Fruit fly (Drosophila melanogaster) S2 (cell line): Measurements from ENCODE around the gene CG6661.

Experiments used
- CG8478 ChIP-seq: fragments of >200 bp; optimal IDR thresholded peaks from 2 replicates; lab custom pipeline; 2018
- CTCF ChIP-seq, 2 experiments: fragments of >200 bp; optimal IDR thresholded peaks; 2 replicates each; lab custom pipeline; 2018

CG6661 gene

DNA sequence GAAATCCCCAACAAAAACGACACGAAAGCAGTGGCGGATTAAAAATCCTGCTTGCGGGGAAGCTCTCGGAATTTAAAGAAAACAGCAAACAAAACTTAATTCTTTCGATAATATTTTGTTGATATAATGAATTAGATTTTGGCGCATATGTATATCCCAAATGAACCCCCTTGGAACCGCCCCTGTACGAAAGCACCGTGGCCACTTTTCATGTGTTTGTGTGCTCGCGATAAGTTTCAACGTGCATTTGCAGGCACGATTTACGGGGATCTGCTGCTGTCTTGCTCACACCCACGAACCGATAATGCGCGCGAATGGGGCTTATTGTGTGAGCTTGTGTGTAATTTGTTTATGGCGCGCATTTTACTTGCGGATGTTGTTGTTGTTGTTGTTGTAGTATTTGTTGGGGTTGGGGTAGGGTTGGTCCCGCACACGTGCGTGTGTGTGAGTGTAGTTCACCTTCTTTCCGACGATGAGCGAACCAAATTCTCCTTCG lies 29.6 kb upstream of the CG6661 start:
- TF ChIP-seq CTCF (optimal IDR thresholded peaks at IDR 0.05; lab: Kevin White, UChicago) = no peak
- no peak for TF ChIP-seq CG8478 (lab: Kevin White, UChicago)

DNA sequence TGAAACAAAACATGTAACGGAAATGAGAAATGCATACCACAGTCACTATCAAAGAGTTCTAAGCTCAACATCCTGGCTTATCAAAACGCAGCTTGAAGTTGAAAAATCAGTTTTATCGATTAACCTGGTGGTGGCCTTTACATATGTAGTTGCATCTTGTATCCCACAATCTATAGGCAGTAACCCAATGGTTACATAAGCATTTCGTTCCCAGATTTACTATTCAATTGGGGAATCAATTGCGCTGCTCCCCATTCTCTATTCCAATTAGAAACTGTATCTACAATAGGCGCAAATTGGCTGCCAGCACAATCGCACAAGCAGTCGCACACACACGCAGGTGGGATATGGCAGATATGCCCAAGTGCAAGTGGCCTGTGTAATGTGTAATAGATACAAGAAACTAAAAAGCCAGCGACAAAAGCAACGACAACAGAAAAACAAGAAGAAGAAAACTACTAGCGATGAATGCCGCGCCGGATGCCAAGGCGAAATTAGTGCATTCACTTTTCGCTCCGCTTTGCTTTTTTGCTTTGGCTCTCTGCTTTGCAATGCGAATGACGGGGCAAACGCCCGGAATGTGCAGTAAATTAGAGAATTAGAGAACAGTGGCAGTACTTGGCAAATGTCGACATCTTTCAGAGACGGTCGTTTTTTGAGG lies 28.8 kb upstream of the CG6661 start:
- TF ChIP-seq CG8478 (lab: Kevin White, UChicago) = no peak
- TF ChIP-seq CTCF (optimal IDR thresholded peaks at IDR 0.05; lab: Kevin White, UChicago) = no peak

DNA sequence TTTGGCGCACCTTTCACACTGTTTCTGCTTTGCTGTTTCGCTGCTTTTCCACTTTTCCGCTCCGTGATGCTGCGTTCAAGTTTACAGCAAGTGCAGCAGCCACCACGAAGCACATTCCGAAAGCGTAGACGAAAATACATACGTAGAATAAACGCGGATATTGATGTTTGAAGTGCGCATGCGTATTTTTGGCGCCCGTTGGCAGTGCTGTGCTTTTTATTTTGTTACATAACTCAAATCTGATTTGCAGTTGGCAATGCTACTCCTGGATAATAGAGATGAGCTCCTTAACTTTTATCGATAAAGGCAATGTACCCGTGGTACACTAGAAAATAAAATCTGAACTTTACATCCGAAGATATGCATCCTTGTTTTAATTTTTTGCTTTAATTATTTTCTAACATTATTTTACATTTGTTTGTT lies 27.9 kb upstream of the CG6661 start:
- TF ChIP-seq CTCF (optimal IDR thresholded peaks at IDR 0.05; lab: Kevin White, UChicago) (no peak), CG8478 (lab: Kevin White, UChicago) (no peak)

DNA sequence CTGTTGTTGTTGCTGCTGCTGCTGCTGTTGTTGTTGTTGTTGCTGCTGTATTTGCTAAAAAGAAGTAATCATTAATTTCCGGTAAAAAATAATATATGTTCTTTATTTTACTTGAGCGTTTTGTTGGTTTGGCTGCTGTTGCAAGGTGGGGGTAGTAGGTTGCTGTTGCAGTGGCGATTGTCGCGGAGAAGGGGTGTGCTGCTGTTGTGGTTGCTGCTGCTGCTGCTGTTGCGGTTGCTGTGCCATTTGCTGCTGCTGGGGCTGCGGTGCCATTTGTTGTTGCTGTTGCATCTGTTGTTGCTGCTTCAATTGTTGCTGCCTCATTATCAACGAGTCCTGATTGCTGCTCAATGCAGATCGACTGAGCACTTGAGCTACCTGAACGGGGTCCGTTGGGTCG lies 8.8 kb upstream of the CG6661 start:
- TF ChIP-seq CG8478 (lab: Kevin White, UChicago) (no peak), CTCF (optimal IDR thresholded peaks at IDR 0.05; lab: Kevin White, UChicago) (no peak)

DNA sequence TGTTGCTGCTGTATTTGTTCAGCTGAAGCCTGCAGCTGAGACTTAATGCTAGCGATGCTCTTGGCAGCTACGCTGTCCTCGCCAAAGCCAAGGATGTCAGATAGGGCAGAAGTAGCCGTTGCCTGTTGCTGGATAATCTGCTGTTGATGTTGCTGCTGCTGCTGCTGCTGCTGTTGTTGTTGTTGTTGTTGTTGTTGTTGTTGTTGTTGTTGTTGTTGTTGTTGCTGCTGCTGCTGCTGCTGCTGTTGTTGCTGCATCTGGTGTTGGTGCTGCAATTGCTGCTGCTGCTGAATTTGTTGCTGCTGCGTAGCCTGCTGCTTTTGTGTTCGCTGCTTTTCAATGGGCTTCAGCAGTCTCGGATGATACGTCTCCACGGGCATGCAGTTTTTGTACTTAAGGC lies 7.0 kb upstream of the CG6661 start:
- TF ChIP-seq CG8478 (lab: Kevin White, UChicago) (no peak), CTCF (optimal IDR thresholded peaks at IDR 0.05; lab: Kevin White, UChicago) (no peak)

DNA sequence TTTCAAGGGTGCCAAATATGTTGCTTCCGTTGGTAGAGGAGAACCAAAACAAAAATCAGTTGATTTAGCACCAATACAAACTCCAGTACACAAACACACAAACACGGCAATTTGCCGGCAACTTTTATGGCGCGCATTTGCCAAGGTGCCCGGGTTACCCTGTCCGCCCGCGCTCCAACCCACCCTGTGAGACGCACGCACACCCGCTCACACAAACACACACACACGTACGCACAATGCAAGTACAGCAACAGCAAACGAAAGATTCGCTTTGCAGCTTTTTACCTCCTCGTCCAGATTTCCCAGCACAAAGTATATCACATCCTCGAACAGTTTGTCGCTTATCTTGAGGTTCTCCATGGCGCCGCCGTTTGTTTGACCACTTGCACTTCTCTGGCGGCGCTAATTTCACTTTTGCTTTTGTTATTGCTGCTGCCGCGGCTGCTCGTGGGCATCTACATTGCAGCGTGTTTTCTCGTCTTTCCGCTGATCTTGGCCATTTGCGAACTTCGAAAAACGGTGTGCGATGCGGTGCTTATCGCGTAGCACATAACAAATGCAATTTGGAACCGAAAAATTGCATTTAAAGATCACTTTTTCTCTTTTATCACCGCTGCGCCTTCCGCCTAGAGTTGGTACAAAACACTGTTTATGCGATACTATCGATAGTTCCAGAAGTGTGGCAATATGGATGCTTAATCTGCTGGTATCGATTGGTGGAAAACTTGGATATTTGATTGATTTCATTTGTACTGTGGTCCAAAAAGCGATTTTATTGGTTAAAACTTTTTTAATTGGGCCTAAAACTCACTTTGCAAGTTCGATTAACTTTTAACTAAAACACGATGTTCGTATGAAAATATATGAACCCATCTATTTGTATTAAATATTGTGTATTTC lies 5.8 kb upstream of the CG6661 start, which contains the start of gene Ptip:
Gene Ptip (minus strand): TSS at position 637 of the 900 bp plus-strand sequence.
- TF ChIP-seq CTCF (optimal IDR thresholded peaks at IDR 0.05; lab: Kevin White, UChicago) = peak; percentile 41 to 49
- TF ChIP-seq CG8478 (lab: Kevin White, UChicago) = no peak

DNA sequence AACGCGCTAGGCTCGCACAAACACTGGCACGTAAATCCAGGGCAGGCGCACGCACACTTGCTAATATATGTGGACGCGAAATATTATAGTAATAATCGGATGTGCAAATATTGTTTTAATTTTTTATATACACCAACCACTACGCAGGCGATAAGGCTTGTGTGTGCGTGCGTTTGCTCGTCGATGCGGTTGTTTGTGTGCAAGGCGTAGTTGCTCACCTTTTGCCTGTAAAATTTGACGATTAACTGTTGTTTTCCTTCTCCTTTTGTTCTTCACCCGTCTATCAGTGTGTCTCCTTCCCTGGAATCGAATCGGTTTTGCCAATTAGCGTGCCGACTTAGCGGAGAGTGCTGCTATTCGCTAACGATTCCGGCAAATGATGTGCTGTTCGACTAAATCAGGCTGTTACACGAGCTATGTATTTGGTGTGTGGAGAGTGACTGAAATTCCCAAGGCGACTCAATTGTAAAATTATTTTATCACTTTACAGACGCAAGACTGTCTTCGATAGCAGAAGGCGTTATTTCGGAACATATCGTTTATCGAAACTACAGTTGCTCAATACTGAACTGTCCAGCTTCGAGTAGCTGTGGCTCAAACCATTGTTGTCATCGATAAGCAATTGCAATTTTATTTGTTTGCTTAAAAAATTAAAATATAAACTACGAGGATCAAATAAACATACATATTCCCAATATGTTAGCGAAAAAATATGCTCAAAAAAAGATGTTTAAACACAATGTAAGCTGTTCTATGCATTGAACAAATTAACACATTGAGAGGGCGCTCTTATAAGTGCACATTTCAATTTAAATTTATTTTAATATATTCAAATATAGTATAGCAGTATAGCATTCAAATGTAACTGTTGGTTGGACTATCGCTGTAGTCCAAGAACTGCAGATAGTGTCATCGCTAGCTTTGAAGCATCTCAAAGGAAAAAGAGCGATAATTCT lies 3.1 kb upstream of the CG6661 start, which contains the start of the genes CG6650 and endos:
Gene CG6650 (plus strand): TSS at position 280 of the 956 bp plus-strand sequence.
Gene endos (minus strand): TSS at position 536 of the 956 bp plus-strand sequence.
- TF ChIP-seq CG8478 (lab: Kevin White, UChicago) (no peak), CTCF (optimal IDR thresholded peaks at IDR 0.05; lab: Kevin White, UChicago) (peak in 1 of 2 experiments; percentile 29)

DNA sequence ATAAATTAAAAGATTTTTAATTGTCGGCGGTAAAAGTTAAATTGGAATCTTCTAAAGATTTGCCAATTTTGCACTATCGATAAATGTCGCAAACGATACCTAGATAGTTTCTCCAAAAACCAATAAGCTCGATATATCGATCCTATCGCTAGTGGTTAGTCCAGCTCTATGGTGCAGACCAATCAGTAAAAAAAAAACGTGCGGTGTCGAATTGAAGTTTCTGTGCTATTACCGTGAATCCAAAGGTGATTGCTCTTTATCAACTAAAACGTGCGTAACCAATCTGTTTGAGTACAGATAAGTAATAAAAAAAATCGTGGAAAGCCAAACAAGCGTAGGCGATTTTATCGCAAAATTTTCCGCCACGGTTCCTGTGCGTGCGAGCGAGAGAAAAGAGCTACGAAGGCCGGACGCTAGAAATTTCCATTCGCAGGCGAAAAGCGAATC lies 2.3 kb downstream of the CG6661 start, which contains the start of gene Hsp110:
Gene Hsp110 (plus strand): TSS at position 153 of the 447 bp plus-strand sequence.
- TF ChIP-seq CG8478 (lab: Kevin White, UChicago) (no peak), CTCF (optimal IDR thresholded peaks at IDR 0.05; lab: Kevin White, UChicago) (peak in 1 of 2 experiments; percentile 5)

DNA sequence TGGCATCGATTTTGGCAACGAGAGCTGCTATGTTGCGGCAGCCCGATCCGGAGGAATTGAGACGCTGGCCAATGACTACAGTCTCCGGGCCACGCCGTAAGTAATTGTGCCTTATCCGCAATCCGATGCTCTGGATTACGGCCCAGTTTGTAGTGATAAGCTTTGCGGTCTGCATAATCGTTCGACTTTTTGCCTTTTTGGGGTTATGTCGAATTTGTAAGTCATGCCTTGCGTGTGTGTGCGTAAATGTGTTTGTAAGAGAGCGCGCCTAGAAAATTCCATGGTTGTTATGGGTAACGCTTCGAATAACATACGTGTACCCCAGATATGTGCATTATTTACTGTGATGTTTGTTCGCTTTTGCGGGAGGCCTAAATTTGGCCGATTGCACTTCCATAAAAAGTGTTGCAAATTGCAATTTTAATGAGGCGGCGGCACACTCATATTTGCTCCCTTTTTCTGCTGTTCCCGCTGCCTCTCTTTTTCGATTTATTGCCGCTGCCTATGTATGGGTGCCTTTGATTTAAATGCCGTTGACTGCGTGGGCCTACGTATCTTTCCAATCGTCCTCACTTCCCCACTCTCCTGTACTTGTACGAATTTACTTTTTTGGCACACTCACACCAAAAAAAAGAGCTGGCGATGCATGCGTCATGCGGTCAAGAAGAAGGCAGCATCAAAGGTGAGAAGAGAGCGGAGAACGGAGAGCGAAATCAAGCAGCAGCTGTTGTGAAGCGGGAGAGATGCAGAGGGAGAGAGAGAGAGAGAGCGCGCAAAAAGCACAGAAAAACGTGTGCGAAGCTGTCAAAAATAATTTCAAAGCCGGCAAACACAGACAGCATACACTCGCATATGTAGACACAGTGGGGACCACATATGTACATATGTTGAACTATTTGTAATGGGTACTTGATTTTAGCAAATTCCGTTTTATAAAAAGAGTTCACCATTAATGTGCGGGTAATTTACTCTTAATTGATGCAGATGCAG lies 3.4 kb downstream of the CG6661 start:
- TF ChIP-seq CG8478 (lab: Kevin White, UChicago) = no peak
- TF ChIP-seq CTCF (optimal IDR thresholded peaks at IDR 0.05; lab: Kevin White, UChicago) = no peak

DNA sequence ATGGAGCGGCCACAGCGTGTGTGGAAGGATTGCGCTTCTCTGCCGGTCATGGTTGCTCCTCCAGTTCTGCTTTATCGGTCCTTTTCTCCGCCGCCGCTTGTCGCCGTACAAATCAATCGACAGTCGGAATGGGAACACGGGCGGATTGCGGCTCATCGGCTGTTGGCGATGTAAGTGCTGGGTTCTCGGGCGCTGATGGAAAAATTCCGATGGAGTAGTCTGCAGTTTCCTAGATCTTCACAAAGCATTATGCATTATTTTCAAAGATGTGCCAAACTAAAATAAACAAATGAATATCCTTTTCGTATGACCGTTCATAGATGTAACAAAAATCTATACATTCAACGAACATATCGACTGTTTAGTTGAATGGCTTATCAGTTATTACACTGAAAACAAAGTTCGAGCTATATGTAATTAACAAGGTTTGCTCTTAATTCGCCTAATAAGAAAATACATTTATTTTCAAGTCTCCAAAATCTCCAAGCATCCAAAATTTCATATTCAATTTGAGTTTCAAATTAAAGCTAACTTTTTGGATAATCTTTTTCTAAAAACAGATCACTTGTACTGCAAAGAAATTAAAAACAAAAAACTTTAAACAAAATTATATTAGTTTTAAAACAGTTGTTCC lies 15.2 kb downstream of the CG6661 start, which contains the start of gene Neurl4:
Gene Neurl4 (minus strand): TSS at position 273 of the 634 bp plus-strand sequence.
- TF ChIP-seq CG8478 (lab: Kevin White, UChicago) = no peak
- TF ChIP-seq CTCF (optimal IDR thresholded peaks at IDR 0.05; lab: Kevin White, UChicago) = no peak

DNA sequence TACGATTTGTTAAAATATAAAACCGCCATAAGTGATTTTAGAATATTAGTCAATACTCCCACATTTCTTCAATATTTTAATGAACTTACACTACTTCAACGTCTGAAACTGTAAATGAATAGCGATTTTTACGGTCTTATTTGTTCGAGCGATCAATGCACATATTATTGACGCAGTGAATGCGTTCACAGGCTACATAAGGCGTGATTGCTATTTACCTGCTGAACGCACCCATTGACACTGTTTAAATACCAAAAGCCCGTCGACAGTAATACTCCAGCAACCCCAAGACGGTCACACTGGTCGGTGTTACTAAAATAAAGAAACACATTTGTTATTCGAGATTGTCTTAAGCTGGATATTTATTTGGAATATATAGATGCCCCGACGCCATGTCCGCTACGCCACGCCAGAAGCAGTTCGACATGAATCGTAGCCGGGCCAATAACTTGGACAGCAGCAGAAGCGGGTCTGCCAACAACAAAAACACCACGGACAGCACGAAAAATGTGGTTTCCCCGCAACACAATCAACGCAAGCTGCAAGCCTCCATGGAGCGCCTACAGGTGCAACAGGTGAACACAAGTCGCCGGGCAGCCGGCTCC lies 16.5 kb downstream of the CG6661 start, which contains the start of gene CG6833:
Gene CG6833 (plus strand): TSS at position 263 of the 605 bp plus-strand sequence.
- TF ChIP-seq CTCF (optimal IDR thresholded peaks at IDR 0.05; lab: Kevin White, UChicago) = no peak
- TF ChIP-seq CG8478 (lab: Kevin White, UChicago) = no peak
